Fruit fly (Drosophila melanogaster): ENCODE data around the gene CG31922.

DNA sequence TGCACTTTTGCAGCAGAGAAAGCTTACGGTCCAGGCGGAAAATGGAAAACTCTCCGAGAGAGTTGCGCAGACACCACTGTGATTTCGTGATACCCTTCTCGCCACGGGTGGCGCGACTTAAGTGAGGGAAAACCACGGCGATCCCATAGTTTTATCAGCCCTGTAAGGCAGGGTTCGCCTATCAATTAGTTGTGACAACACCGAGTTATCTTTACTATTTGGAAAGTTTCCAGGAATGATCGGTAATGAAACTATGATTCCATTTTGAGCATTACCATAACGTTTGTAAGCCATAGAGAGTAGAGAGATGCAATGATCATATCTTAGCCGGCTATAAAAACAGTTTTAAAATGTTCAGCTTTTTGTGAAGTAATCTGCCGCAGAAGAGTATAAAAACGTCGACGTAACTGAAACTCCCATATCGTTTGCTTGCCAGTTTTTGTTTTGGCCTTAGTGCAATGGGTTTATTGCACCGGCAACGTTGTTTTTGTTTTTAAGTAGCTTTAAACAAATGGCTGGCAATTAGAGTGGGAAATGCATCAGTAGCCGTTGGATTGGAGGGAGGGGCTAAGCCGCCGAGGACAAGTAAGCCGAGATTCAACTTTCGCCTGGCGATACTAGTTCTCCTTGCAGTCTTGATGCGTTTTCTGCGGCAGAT is 13.3 kb upstream of the CG31922 start:
- TF ChIP-seq CG8478 (optimal IDR thresholded peaks at IDR 0.05) (no peak), psq (optimal IDR thresholded peaks at IDR 0.05) (no peak), pan (optimal IDR thresholded peaks at IDR 0.05) (no peak)
